Worm (Caenorhabditis elegans) whole organism, late embryonic: Measurements from ENCODE around the gene srw-43.

Experiments
- C08G9.2 ChIP-seq: sonication (generic microtip); optimal IDR thresholded peaks from 2 replicates; lab custom pipeline; 2016; ENCODE audit warnings: mild to moderate bottlenecking, missing genetic modification characterization, moderate library complexity, missing compliant biosample characterization
- C38D4.7 ChIP-seq: fragments of 200-800 bp; sonication (Bioruptor generic); optimal IDR thresholded peaks from 2 replicates; lab custom pipeline; 2018; ENCODE audit warnings: mild to moderate bottlenecking, missing genetic modification characterization, moderate library complexity, missing compliant biosample characterization
- F13H6.1 ChIP-seq: sonication (generic microtip); optimal IDR thresholded peaks from 2 replicates; lab custom pipeline; 2016; ENCODE audit warnings: missing genetic modification characterization, missing compliant biosample characterization
- Y22D7AL.16 ChIP-seq: sonication (generic microtip); optimal IDR thresholded peaks from 2 replicates; lab custom pipeline; 2016; ENCODE audit warnings: missing genetic modification characterization, missing compliant biosample characterization
- ahr-1 ChIP-seq: sonication (generic microtip); optimal IDR thresholded peaks from 2 replicates; lab custom pipeline; 2016; ENCODE audit warnings: missing genetic modification characterization, missing compliant biosample characterization
- ceh-18 ChIP-seq: sonication (generic microtip); optimal IDR thresholded peaks from 2 replicates; lab custom pipeline; 2016; ENCODE audit warnings: missing genetic modification characterization, missing compliant biosample characterization
- ceh-19 ChIP-seq: fragments of 200-800 bp; sonication (Bioruptor generic); optimal IDR thresholded peaks from 2 replicates; lab custom pipeline; 2018; ENCODE audit warnings: mild to moderate bottlenecking, missing genetic modification characterization, missing compliant biosample characterization
- ceh-2 ChIP-seq: sonication (generic microtip); optimal IDR thresholded peaks from 2 replicates; lab custom pipeline; 2016; ENCODE audit warnings: missing genotype, missing genetic modification characterization, missing compliant biosample characterization
- ceh-22 ChIP-seq: sonication (generic microtip); optimal IDR thresholded peaks from 2 replicates; lab custom pipeline; 2017; ENCODE audit warnings: missing biosample characterization, missing genetic modification characterization
- ceh-6 ChIP-seq: fragments of 200-800 bp; sonication (Bioruptor generic); optimal IDR thresholded peaks from 2 replicates; lab custom pipeline; 2018; ENCODE audit warnings: mild to moderate bottlenecking, missing genetic modification characterization, missing compliant biosample characterization
- ceh-9 ChIP-seq: sonication (generic microtip); optimal IDR thresholded peaks from 2 replicates; lab custom pipeline; 2016; ENCODE audit warnings: mild to moderate bottlenecking, missing genetic modification characterization, inconsistent platforms, missing compliant biosample characterization
- dmd-4 ChIP-seq: sonication (generic microtip); optimal IDR thresholded peaks from 2 replicates; lab custom pipeline; 2016; ENCODE audit warnings: borderline replicate concordance, missing genetic modification characterization, missing compliant biosample characterization
- dve-1 ChIP-seq: sonication (generic microtip); optimal IDR thresholded peaks from 2 replicates; lab custom pipeline; 2017; ENCODE audit warnings: antibody characterized with exemption, mild to moderate bottlenecking, missing genetic modification characterization, missing compliant biosample characterization
- elt-2 ChIP-seq: sonication (generic microtip); optimal IDR thresholded peaks from 2 replicates; lab custom pipeline; 2016; ENCODE audit warnings: missing genetic modification reagents, missing genetic modification characterization, missing compliant biosample characterization
- elt-4 ChIP-seq: sonication (generic microtip); optimal IDR thresholded peaks from 2 replicates; lab custom pipeline; 2016; ENCODE audit warnings: missing genetic modification characterization, missing compliant biosample characterization
- ets-4 ChIP-seq: sonication (generic microtip); optimal IDR thresholded peaks from 2 replicates; lab custom pipeline; 2016; ENCODE audit warnings: missing genetic modification characterization, missing compliant biosample characterization
- eyg-1 ChIP-seq: sonication (generic microtip); optimal IDR thresholded peaks from 2 replicates; lab custom pipeline; 2016; ENCODE audit warnings: missing genotype, missing genetic modification characterization, missing compliant biosample characterization
- fax-1 ChIP-seq: sonication (generic microtip); optimal IDR thresholded peaks from 2 replicates; lab custom pipeline; 2016; ENCODE audit warnings: missing genotype, missing genetic modification characterization, missing compliant biosample characterization
- fkh-10 ChIP-seq: fragments of 150-350 bp; optimal IDR thresholded peaks from 2 replicates; lab custom pipeline; 2014; ENCODE audit warnings: missing biosample characterization, missing genetic modification reagents, missing genetic modification characterization
- fkh-6 ChIP-seq: sonication (generic microtip); optimal IDR thresholded peaks from 2 replicates; lab custom pipeline; 2016; ENCODE audit warnings: missing genetic modification characterization, missing compliant biosample characterization
- hlh-15 ChIP-seq: sonication (generic microtip); optimal IDR thresholded peaks from 2 replicates; lab custom pipeline; 2016; ENCODE audit warnings: missing genetic modification characterization, missing compliant biosample characterization
- hlh-30 ChIP-seq: sonication (generic microtip); optimal IDR thresholded peaks from 2 replicates; lab custom pipeline; 2017; ENCODE audit warnings: antibody characterized with exemption, missing genetic modification characterization, missing compliant biosample characterization; ENCODE audit not compliant: insufficient read depth
- lim-6 ChIP-seq: sonication (generic microtip); optimal IDR thresholded peaks from 2 replicates; lab custom pipeline; 2016; ENCODE audit warnings: missing genetic modification characterization, missing compliant biosample characterization
- madf-2 ChIP-seq: sonication (generic microtip); optimal IDR thresholded peaks from 2 replicates; lab custom pipeline; 2017; ENCODE audit warnings: missing genetic modification characterization, missing compliant biosample characterization
- nhr-11 ChIP-seq: fragments of 150-350 bp; optimal IDR thresholded peaks from 2 replicates; lab custom pipeline; 2014; ENCODE audit warnings: missing biosample characterization, missing genetic modification characterization
- nhr-232 ChIP-seq: sonication (generic microtip); optimal IDR thresholded peaks from 2 replicates; lab custom pipeline; 2016; ENCODE audit warnings: missing genetic modification characterization, missing compliant biosample characterization
- npax-4 ChIP-seq: sonication (generic microtip); optimal IDR thresholded peaks from 2 replicates; lab custom pipeline; 2016; ENCODE audit warnings: missing genetic modification characterization, missing compliant biosample characterization
- odd-2 ChIP-seq: sonication (generic microtip); optimal IDR thresholded peaks from 2 replicates; lab custom pipeline; 2017; ENCODE audit warnings: antibody characterized with exemption, mild to moderate bottlenecking, missing genetic modification characterization, missing compliant biosample characterization
- pag-3 ChIP-seq: sonication (generic microtip); optimal IDR thresholded peaks from 2 replicates; lab custom pipeline; 2016; ENCODE audit warnings: missing compliant biosample characterization, missing genetic modification characterization, borderline replicate concordance
- pha-2 ChIP-seq: sonication (generic microtip); optimal IDR thresholded peaks from 2 replicates; lab custom pipeline; 2017; ENCODE audit warnings: mild to moderate bottlenecking, missing genetic modification characterization, missing compliant biosample characterization
- pha-4 ChIP-seq: fragments of 150-350 bp; optimal IDR thresholded peaks from 2 replicates; lab custom pipeline; 2018; ENCODE audit warnings: missing biosample characterization, missing genetic modification reagents, missing genetic modification characterization
- sdc-2 ChIP-seq: sonication (generic microtip); optimal IDR thresholded peaks from 2 replicates; lab custom pipeline; 2016; ENCODE audit warnings: missing genotype, missing genetic modification characterization, missing compliant biosample characterization
- syd-9 ChIP-seq: sonication (generic microtip); optimal IDR thresholded peaks from 2 replicates; lab custom pipeline; 2016; ENCODE audit warnings: mild to moderate bottlenecking, missing genetic modification characterization, moderate library complexity, missing compliant biosample characterization
- unc-86 ChIP-seq: sonication (generic microtip); optimal IDR thresholded peaks from 2 replicates; lab custom pipeline; 2016; ENCODE audit warnings: missing genetic modification characterization, missing compliant biosample characterization

The srw-43 gene

DNA sequence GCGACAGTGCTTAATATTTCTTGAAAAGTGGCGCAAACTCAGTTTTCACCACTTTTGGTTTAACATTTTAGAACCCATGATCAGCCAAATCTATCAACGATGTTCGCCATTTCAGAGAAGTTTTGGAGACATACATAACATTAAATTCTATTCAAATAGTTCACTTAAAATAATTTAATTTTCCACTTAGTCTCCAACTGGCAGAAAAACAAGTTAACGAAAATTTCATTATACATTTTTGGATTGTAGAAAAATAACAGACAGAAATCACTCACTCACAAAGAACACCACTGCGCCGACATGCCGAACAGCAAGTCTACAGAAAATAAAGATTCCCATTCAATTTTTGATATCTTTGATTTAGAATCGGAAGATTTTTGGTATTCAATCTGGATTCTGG lies 5.8 kb upstream of the srw-43 start, which contains the start of gene srw-44:
Gene srw-44 (plus strand): TSS at position 301 of the 400 bp plus-strand sequence.
- TF ChIP-seq unc-86 (tag; lab: Kevin White, UChicago) = no peak

DNA sequence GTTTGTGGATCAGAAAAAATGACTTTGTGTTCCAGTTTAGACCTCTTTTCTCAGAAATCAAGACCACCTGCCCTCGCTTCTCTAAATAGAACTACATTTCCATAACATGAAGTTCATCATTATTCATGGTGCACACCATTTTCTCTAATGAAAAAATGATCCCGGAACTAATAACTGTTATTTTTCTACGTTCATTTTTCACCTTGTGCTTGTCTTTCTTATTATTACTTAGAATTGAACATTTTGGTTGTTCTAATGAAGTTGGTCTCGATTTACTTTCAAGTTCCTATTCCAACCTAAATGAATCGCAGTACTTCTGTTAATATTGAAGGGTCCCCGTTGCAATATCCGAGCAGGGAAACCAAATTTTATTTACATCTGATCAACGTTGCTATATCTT lies 2.9 kb upstream of the srw-43 start, which contains the start of gene srw-36:
Gene srw-36 (plus strand): TSS at position 301 of the 400 bp plus-strand sequence.
- TF ChIP-seq pha-2 (no peak), lim-6 (tag; lab: Kevin White, UChicago) (no peak), hlh-30 (tag; lab: Kevin White, UChicago) (no peak), npax-4 (no peak), pha-4 (tag; lab: Kevin White, UChicago) (no peak), Y22D7AL.16 (no peak), ceh-18 (tag; lab: Kevin White, UChicago) (no peak)

DNA sequence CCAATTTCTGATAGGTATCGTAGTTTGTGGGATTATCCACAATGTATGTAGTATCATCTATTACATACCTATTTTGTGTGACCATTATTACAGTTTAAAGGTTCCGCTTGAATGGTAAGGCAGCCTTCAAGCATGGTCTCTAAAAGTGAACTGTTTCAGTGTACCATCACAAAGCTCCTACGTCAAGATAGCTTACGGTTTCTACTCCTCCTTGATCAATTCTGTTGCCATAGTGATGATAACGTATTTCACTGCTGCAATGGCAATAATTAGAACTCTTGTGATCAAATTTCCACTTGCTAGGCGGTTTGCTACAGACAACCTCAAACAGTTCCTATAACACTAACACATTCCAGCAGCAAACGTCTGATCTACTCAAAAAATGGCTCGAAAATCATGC lies 2.5 kb upstream of the srw-43 start:
- no peak for TF ChIP-seq ceh-6 (GFP tag; lab: Kevin White, UChicago)
- TF ChIP-seq C08G9.2 = no peak
- no peak for TF ChIP-seq odd-2 (tag; lab: Kevin White, UChicago)
- no peak for TF ChIP-seq pag-3 (tag; lab: Kevin White, UChicago)
- TF ChIP-seq elt-4 (tag; lab: Kevin White, UChicago) = no peak
- no peak for TF ChIP-seq fkh-10 (GFP tag; lab: Kevin White, UChicago)
- no peak for TF ChIP-seq sdc-2 (tag; lab: Kevin White, UChicago)
- TF ChIP-seq madf-2 = no peak
- no peak for TF ChIP-seq dve-1
- TF ChIP-seq nhr-11 (tag; lab: Kevin White, UChicago) = no peak

- no peak for TF ChIP-seq fkh-10 (GFP tag; lab: Kevin White, UChicago)
- TF ChIP-seq sdc-2 (tag; lab: Kevin White, UChicago) = no peak
- TF ChIP-seq dmd-4 = no peak
- TF ChIP-seq ceh-9 (tag; lab: Kevin White, UChicago) = no peak
- no peak for TF ChIP-seq ceh-22
- TF ChIP-seq ahr-1 (tag; lab: Kevin White, UChicago) = no peak
- no peak for TF ChIP-seq C38D4.7
- TF ChIP-seq elt-2 (tag; lab: Kevin White, UChicago) = no peak
- no peak for TF ChIP-seq nhr-232 (tag; lab: Kevin White, UChicago)
- no peak for TF ChIP-seq ets-4
Measured at ce11 chrV:16687227-16687626, 1.4 kb downstream of the srw-43 start, which contains the start of gene srz-102. Gene srz-102 (plus strand): TSS chrV:16687527.

DNA sequence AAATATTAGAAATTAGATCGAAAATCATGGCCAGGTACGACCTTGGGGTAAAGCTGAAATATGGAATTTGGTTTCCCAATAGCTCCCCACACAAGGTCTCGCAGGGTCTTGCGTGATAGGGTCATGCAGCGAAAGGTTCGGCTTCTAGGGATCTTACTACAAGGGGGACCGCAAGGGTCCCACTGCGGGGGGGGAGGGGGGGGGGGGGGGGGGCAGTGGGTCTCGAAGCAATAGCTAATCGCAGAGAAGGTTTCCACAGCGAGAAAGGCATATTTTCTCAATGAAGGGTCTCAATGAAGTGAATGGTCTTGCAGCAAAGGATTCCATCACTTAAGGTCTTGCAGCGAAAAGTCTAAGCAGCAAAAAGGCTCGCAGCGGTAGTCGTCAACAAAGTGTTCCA lies 7.2 kb downstream of the srw-43 start:
- TF ChIP-seq ceh-19 (GFP tag; lab: Kevin White, UChicago) (no peak), dmd-4 (no peak), syd-9 (tag; lab: Kevin White, UChicago) (no peak), ceh-6 (GFP tag; lab: Kevin White, UChicago) (no peak), pha-2 (no peak), hlh-15 (tag; lab: Kevin White, UChicago) (no peak), pha-4 (tag; lab: Kevin White, UChicago) (no peak), elt-4 (tag; lab: Kevin White, UChicago) (no peak), fkh-6 (tag; lab: Kevin White, UChicago) (no peak), C38D4.7 (no peak), F13H6.1 (tag; lab: Kevin White, UChicago) (no peak), eyg-1 (no peak), fax-1 (tag; lab: Kevin White, UChicago) (no peak), ahr-1 (tag; lab: Kevin White, UChicago) (no peak), ceh-2 (tag; lab: Kevin White, UChicago) (no peak)
